Fruit fly (Drosophila melanogaster) Kc167 (cell line): ENCODE data around the gene Actbeta.

Experiments used
- Sin3A ChIP-seq: fragments of >200 bp; optimal IDR thresholded peaks from 2 replicates; lab custom pipeline; 2018; ENCODE audit warnings: missing external identifiers
- insv ChIP-seq: fragments of >200 bp; optimal IDR thresholded peaks from 3 replicates; lab custom pipeline; 2018; ENCODE audit warnings: missing external identifiers
- psq ChIP-seq: fragments of >200 bp; optimal IDR thresholded peaks from 2 replicates; lab custom pipeline; 2017; ENCODE audit warnings: missing external identifiers
- ttk ChIP-seq: sonication (Bioruptor generic); optimal IDR thresholded peaks from 2 replicates; lab custom pipeline; 2017; ENCODE audit warnings: missing external identifiers

dm6 chr4:1123769-1124493 is 39.3 kb upstream of the Actbeta start, which contains the start of gene Arf4:
- TF ChIP-seq Sin3A (lab: Kevin White, UChicago) (no peak), insv (lab: Kevin White, UChicago) (no peak), psq (lab: Kevin White, UChicago) (no peak), ttk (no peak)
